Worm (Caenorhabditis elegans) whole organism, young adult: ENCODE data around the gene gpa-4.

ENCODE experiments used
- B0261.1 ChIP-seq: sonication (generic microtip); optimal IDR thresholded peaks from 2 replicates; lab custom pipeline; 2016; ENCODE audit warnings: mild to moderate bottlenecking, missing genetic modification characterization, moderate library complexity, missing compliant biosample characterization
- B0336.3 ChIP-seq: fragments of 200-800 bp; sonication (Bioruptor generic); IDR thresholded peaks from 2 replicates; pipeline ENCODE4 v1.3.6; 2022; ENCODE audit warnings: missing genetic modification characterization, missing compliant biosample characterization
- D2030.7 ChIP-seq: fragments of 200-800 bp; sonication (Bioruptor generic); IDR thresholded peaks from 2 replicates; pipeline ENCODE4 v1.3.6; 2022; ENCODE audit warnings: missing genetic modification reagents, missing genetic modification characterization, missing compliant biosample characterization
- F23B12.7 ChIP-seq: sonication (generic microtip); optimal IDR thresholded peaks from 2 replicates; lab custom pipeline; 2017; ENCODE audit warnings: missing genetic modification characterization, mild to moderate bottlenecking, missing compliant biosample characterization, antibody characterized with exemption, moderate library complexity; ENCODE audit not compliant: insufficient read depth
- F37B4.10 ChIP-seq: fragments of 200-800 bp; sonication (Bioruptor generic); IDR thresholded peaks from 2 replicates; pipeline ENCODE4 v1.3.6; 2022; ENCODE audit warnings: missing genetic modification characterization, missing compliant biosample characterization
- T26A5.8 ChIP-seq: sonication (generic microtip); optimal IDR thresholded peaks from 2 replicates; lab custom pipeline; 2016; ENCODE audit warnings: missing genetic modification characterization, missing compliant biosample characterization
- Y79H2A.3 ChIP-seq: fragments of 200-800 bp; sonication (Bioruptor generic); conservative IDR thresholded peaks from 2 replicates; pipeline ENCODE4 v1.3.6; 2022; ENCODE audit warnings: missing genetic modification reagents, missing genetic modification characterization, missing compliant biosample characterization
- Y95B8A.8 ChIP-seq: fragments of 200-800 bp; sonication (Bioruptor generic); IDR thresholded peaks from 2 replicates; pipeline ENCODE4 v1.3.6; 2022; ENCODE audit warnings: missing genetic modification reagents, missing genetic modification characterization, missing compliant biosample characterization
- ZK185.1 ChIP-seq: sonication (generic microtip); optimal IDR thresholded peaks from 2 replicates; lab custom pipeline; 2016; ENCODE audit warnings: mild to moderate bottlenecking, missing genetic modification characterization, missing compliant biosample characterization; ENCODE audit not compliant: poor library complexity, severe bottlenecking
- akir-1 ChIP-seq: fragments of 200-800 bp; sonication (Bioruptor generic); optimal IDR thresholded peaks from 2 replicates; lab custom pipeline; 2018; ENCODE audit warnings: mild to moderate bottlenecking, missing genetic modification characterization, moderate library complexity, missing compliant biosample characterization
- aptf-3 ChIP-seq: fragments of 200-800 bp; sonication (Bioruptor generic); IDR thresholded peaks from 2 replicates; pipeline ENCODE4 v1.3.6; 2022; ENCODE audit warnings: missing genetic modification characterization, missing compliant biosample characterization
- bed-2 ChIP-seq: fragments of 200-800 bp; sonication (Bioruptor generic); IDR thresholded peaks from 2 replicates; pipeline ENCODE4 v1.3.6; 2022; ENCODE audit warnings: missing genetic modification reagents, missing genetic modification characterization, missing compliant biosample characterization
- ccch-3 ChIP-seq: fragments of 200-800 bp; sonication (Bioruptor generic); optimal IDR thresholded peaks from 2 replicates; lab custom pipeline; 2018; ENCODE audit warnings: mild to moderate bottlenecking, missing genetic modification characterization, missing compliant biosample characterization
- cebp-1 ChIP-seq, 2 experiments: fragments of 200-800 bp in 1 of 2; sonication (Bioruptor generic) in 1 of 2; sonication (generic microtip) in 1 of 2; IDR thresholded peaks in 1 of 2; optimal IDR thresholded peaks in 1 of 2; 2 replicates each; pipeline versions ENCODE4 v1.3.6 to Lab custom; 2017 to 2022; ENCODE audit warnings: missing compliant biosample characterization in 2 of 2, missing genetic modification characterization in 2 of 2, mild to moderate bottlenecking in 1 of 2, missing genetic modification reagents in 1 of 2, moderate library complexity in 1 of 2
- cebp-2 ChIP-seq: fragments of 200-800 bp; sonication (Bioruptor generic); IDR thresholded peaks from 2 replicates; pipeline ENCODE4 v1.3.6; 2022; ENCODE audit warnings: missing genetic modification characterization, missing compliant biosample characterization
- ceh-27 ChIP-seq: fragments of 200-800 bp; sonication (Bioruptor generic); optimal IDR thresholded peaks from 2 replicates; lab custom pipeline; 2018; ENCODE audit warnings: mild to moderate bottlenecking, missing genetic modification characterization, moderate library complexity, missing compliant biosample characterization
- ceh-58 ChIP-seq: fragments of 200-800 bp; sonication (Bioruptor generic); IDR thresholded peaks from 2 replicates; pipeline ENCODE4 v1.3.6; 2022; ENCODE audit warnings: missing genetic modification characterization, missing compliant biosample characterization
- ceh-79 ChIP-seq: sonication (generic microtip); optimal IDR thresholded peaks from 2 replicates; lab custom pipeline; 2017; ENCODE audit warnings: mild to moderate bottlenecking, missing genetic modification characterization, missing compliant biosample characterization
- dpl-1 ChIP-seq: fragments of 150-350 bp; optimal IDR thresholded peaks from 2 replicates; lab custom pipeline; 2014; ENCODE audit warnings: missing biosample characterization, missing genetic modification reagents, missing genetic modification characterization
- ets-4 ChIP-seq: fragments of 200-800 bp; sonication (Bioruptor generic); optimal IDR thresholded peaks from 2 replicates; lab custom pipeline; 2018; ENCODE audit warnings: mild to moderate bottlenecking, missing genetic modification characterization, missing compliant biosample characterization
- him-1 ChIP-seq: sonication (generic microtip); optimal IDR thresholded peaks from 2 replicates; lab custom pipeline; 2016; ENCODE audit warnings: missing genotype, missing genetic modification reagents, missing genetic modification characterization, missing compliant biosample characterization
- hmg-1.2 ChIP-seq: fragments of 200-800 bp; sonication (Bioruptor generic); IDR thresholded peaks from 2 replicates; pipeline ENCODE4 v1.3.6; 2022; ENCODE audit warnings: missing genetic modification reagents, missing genetic modification characterization, missing compliant biosample characterization
- hmg-20 ChIP-seq: fragments of 200-800 bp; sonication (Bioruptor generic); IDR thresholded peaks from 2 replicates; pipeline ENCODE4 v1.3.6; 2022; ENCODE audit warnings: missing genetic modification reagents, missing genetic modification characterization, missing compliant biosample characterization
- lin-26 ChIP-seq: fragments of 200-800 bp; sonication (Bioruptor generic); IDR thresholded peaks from 2 replicates; pipeline ENCODE4 v1.3.6; 2022; ENCODE audit warnings: missing genetic modification reagents, missing genetic modification characterization, missing compliant biosample characterization
- lin-35 ChIP-seq, 3 experiments: fragments of 150-350 bp in 2 of 3; sonication (generic microtip) in 1 of 3; optimal IDR thresholded peaks; 2 replicates each; lab custom pipeline; 2014 to 2018; ENCODE audit warnings: missing biosample characterization in 3 of 3, missing genetic modification characterization in 3 of 3, missing genetic modification reagents in 3 of 3
- lin-40 ChIP-seq: sonication (generic microtip); optimal IDR thresholded peaks from 2 replicates; lab custom pipeline; 2016; ENCODE audit warnings: missing genetic modification characterization, mild to moderate bottlenecking, missing compliant biosample characterization, missing genotype, missing genetic modification reagents
- lin-54 ChIP-seq: fragments of 200-800 bp; sonication (Bioruptor generic); optimal IDR thresholded peaks from 2 replicates; lab custom pipeline; 2018; ENCODE audit warnings: mild to moderate bottlenecking, missing genetic modification characterization, missing compliant biosample characterization
- lir-1 ChIP-seq: fragments of 200-800 bp; sonication (Bioruptor generic); conservative IDR thresholded peaks from 2 replicates; pipeline ENCODE4 v1.3.6; 2022; ENCODE audit warnings: missing genetic modification reagents, missing genetic modification characterization, missing compliant biosample characterization
- madf-10 ChIP-seq: sonication (generic microtip); optimal IDR thresholded peaks from 2 replicates; lab custom pipeline; 2016; ENCODE audit warnings: mild to moderate bottlenecking, missing genetic modification characterization, missing compliant biosample characterization
- madf-6 ChIP-seq: fragments of 200-800 bp; sonication (Bioruptor generic); IDR thresholded peaks from 2 replicates; pipeline ENCODE4 v1.3.6; 2022; ENCODE audit warnings: missing genetic modification reagents, missing genetic modification characterization, missing compliant biosample characterization
- mcd-1 ChIP-seq: fragments of 200-800 bp; sonication (Bioruptor generic); IDR thresholded peaks from 2 replicates; pipeline ENCODE4 v1.3.6; 2022; ENCODE audit warnings: missing genetic modification reagents, missing genetic modification characterization, missing compliant biosample characterization
- nfya-1 ChIP-seq: sonication (generic microtip); optimal IDR thresholded peaks from 2 replicates; lab custom pipeline; 2017; ENCODE audit warnings: antibody characterized with exemption, missing compliant biosample characterization, missing genetic modification characterization, borderline replicate concordance; ENCODE audit not compliant: insufficient read depth
- nhr-179 ChIP-seq: sonication (generic microtip); optimal IDR thresholded peaks from 2 replicates; lab custom pipeline; 2016; ENCODE audit warnings: mild to moderate bottlenecking, missing genetic modification characterization, missing compliant biosample characterization
- nhr-27 ChIP-seq: fragments of 200-800 bp; sonication (Bioruptor generic); optimal IDR thresholded peaks from 2 replicates; lab custom pipeline; 2018; ENCODE audit warnings: mild to moderate bottlenecking, missing genetic modification characterization, moderate library complexity, missing compliant biosample characterization
- repo-1 ChIP-seq: sonication (generic microtip); optimal IDR thresholded peaks from 2 replicates; lab custom pipeline; 2017; ENCODE audit warnings: mild to moderate bottlenecking, missing genetic modification characterization, missing compliant biosample characterization
- sdz-38 ChIP-seq: sonication (generic microtip); optimal IDR thresholded peaks from 2 replicates; lab custom pipeline; 2016; ENCODE audit warnings: missing genotype, missing genetic modification characterization, missing compliant biosample characterization
- snpc-4 ChIP-seq, 5 experiments: fragments of 150-350 bp in 1 of 5; sonication (generic microtip) in 4 of 5; optimal IDR thresholded peaks; 2 replicates each; lab custom pipeline; 2014 to 2018; ENCODE audit warnings: missing genetic modification characterization in 5 of 5, missing biosample characterization in 3 of 5, antibody characterized with exemption in 2 of 5, mild to moderate bottlenecking in 2 of 5, missing compliant biosample characterization in 2 of 5, missing genotype in 2 of 5, moderate library complexity in 2 of 5, missing genetic modification reagents in 1 of 5
- somi-1 ChIP-seq: fragments of 200-800 bp; sonication (Bioruptor generic); optimal IDR thresholded peaks from 2 replicates; lab custom pipeline; 2018; ENCODE audit warnings: mild to moderate bottlenecking, missing genetic modification characterization, missing compliant biosample characterization
- sptf-2 ChIP-seq: fragments of 200-800 bp; sonication (Bioruptor generic); optimal IDR thresholded peaks from 2 replicates; lab custom pipeline; 2018; ENCODE audit warnings: mild to moderate bottlenecking, missing genetic modification characterization, missing compliant biosample characterization
- tbp1 ChIP-seq: fragments of 200-800 bp; sonication (Bioruptor generic); optimal IDR thresholded peaks from 2 replicates; lab custom pipeline; 2018; ENCODE audit warnings: mild to moderate bottlenecking, missing genetic modification characterization, missing compliant biosample characterization
- unc-62 ChIP-seq: fragments of 150-350 bp; optimal IDR thresholded peaks from 2 replicates; lab custom pipeline; 2014; ENCODE audit warnings: missing biosample characterization, missing genetic modification reagents, missing genetic modification characterization
- xnd-1 ChIP-seq: sonication (generic microtip); optimal IDR thresholded peaks from 2 replicates; lab custom pipeline; 2016; ENCODE audit warnings: missing genotype, missing genetic modification reagents, missing genetic modification characterization, missing compliant biosample characterization
- ztf-18 ChIP-seq: sonication (generic microtip); optimal IDR thresholded peaks from 2 replicates; lab custom pipeline; 2016; ENCODE audit warnings: missing genotype, mild to moderate bottlenecking, missing genetic modification characterization, missing compliant biosample characterization
- ztf-25 ChIP-seq: fragments of 200-800 bp; sonication (Bioruptor generic); IDR thresholded peaks from 2 replicates; pipeline ENCODE4 v1.3.6; 2022; ENCODE audit warnings: missing genetic modification reagents, missing genetic modification characterization, missing compliant biosample characterization
- ztf-26 ChIP-seq: sonication (generic microtip); optimal IDR thresholded peaks from 2 replicates; lab custom pipeline; 2017; ENCODE audit warnings: missing genetic modification characterization, missing compliant biosample characterization
- ztf-6 ChIP-seq: fragments of 200-800 bp; sonication (Bioruptor generic); IDR thresholded peaks from 2 replicates; pipeline ENCODE4 v1.3.6; 2022; ENCODE audit warnings: missing genetic modification reagents, missing genetic modification characterization, missing compliant biosample characterization

The gpa-4 gene

ce11 chrIV:427100-427908 lies 25.8 kb downstream of the gpa-4 start (continued):
- TF ChIP-seq lin-35 (GFP tag; optimal IDR thresholded peaks at IDR 0.05; lab: Kevin White, UChicago) (no peak), nfya-1 (tag; lab: Kevin White, UChicago) (no peak), hmg-1.2 (GFP tag; lab: Robert Waterston, UW) (no peak; the same call in 1 of the 2 replicates), akir-1 (GFP tag; lab: Kevin White, UChicago) (no peak), sdz-38 (tag; lab: Kevin White, UChicago) (no peak), dpl-1 (GFP tag; lab: Kevin White, UChicago) (no peak), unc-62 (GFP tag; lab: Kevin White, UChicago) (no peak), sptf-2 (GFP tag; lab: Kevin White, UChicago) (no peak), Y95B8A.8 (no peak), F37B4.10 (GFP tag; lab: Robert Waterston, UW) (0 out of 2 replicates have a peak, but pooled peaks have one; percentile 81), nhr-179 (tag; lab: Kevin White, UChicago) (no peak), cebp-1 (GFP tag; IDR thresholded peaks at IDR 0.05; lab: Robert Waterston, UW) (no peak), cebp-1 (tag; optimal IDR thresholded peaks at IDR 0.05; lab: Kevin White, UChicago) (peak; percentile 12), T26A5.8 (tag; lab: Kevin White, UChicago) (no peak), F23B12.7 (no peak), nhr-27 (tag; lab: Kevin White, UChicago) (no peak), xnd-1 (tag; lab: Kevin White, UChicago) (no peak), B0336.3 (no peak), ceh-27 (GFP tag; lab: Kevin White, UChicago) (no peak), cebp-2 (GFP tag; lab: Robert Waterston, UW) (0 out of 2 replicates have a peak, but pooled peaks have one; percentile 36), Y79H2A.3 (no peak), tbp1 (GFP tag; lab: Kevin White, UChicago) (peak; percentile 17), hmg-20 (GFP tag; lab: Robert Waterston, UW) (no peak), ZK185.1 (tag; lab: Kevin White, UChicago) (no peak), lir-1 (GFP tag; lab: Robert Waterston, UW) (no peak), aptf-3 (GFP tag; lab: Robert Waterston, UW) (no peak), somi-1 (GFP tag; lab: Kevin White, UChicago) (no peak), lin-40 (tag; lab: Kevin White, UChicago) (no peak), ccch-3 (GFP tag; lab: Kevin White, UChicago) (no peak), ceh-58 (GFP tag; lab: Robert Waterston, UW) (0 out of 2 replicates have a peak, but pooled peaks have one; percentile 66), ceh-79 (tag; lab: Kevin White, UChicago) (no peak), ztf-18 (tag; lab: Kevin White, UChicago) (no peak), ets-4 (GFP tag; lab: Kevin White, UChicago) (no peak), lin-26 (GFP tag; lab: Robert Waterston, UW) (peak; percentile 65; the same call in 1 of the 2 replicates), B0261.1 (tag; lab: Kevin White, UChicago) (no peak), mcd-1 (GFP tag; lab: Robert Waterston, UW) (peak; percentile 8; the same call in 1 of the 2 replicates), ztf-25 (no peak), madf-10 (tag; lab: Kevin White, UChicago) (no peak), lin-54 (GFP tag; lab: Kevin White, UChicago) (peak; percentile 32), repo-1 (tag; lab: Kevin White, UChicago) (no peak), ztf-26 (no peak), bed-2 (GFP tag; lab: Robert Waterston, UW) (no peak), D2030.7 (no peak), him-1 (no peak), madf-6 (GFP tag; lab: Robert Waterston, UW) (peak; percentile 59), snpc-4 (GFP tag; optimal IDR thresholded peaks at IDR 0.05; lab: Kevin White, UChicago) (peak; percentile 71), snpc-4 (tag; optimal IDR thresholded peaks at IDR 0.05; lab: Kevin White, UChicago) (peak in 3 of 4 experiments; percentile 80 to 95 (median 92)), ztf-6 (GFP tag; lab: Robert Waterston, UW) (no peak)
